Fruit fly (Drosophila melanogaster): Measurements from ENCODE around the gene Saf6.

Gene Saf6

dm6 chr2L:850727-851257, 35.0 kb upstream of the Saf6 start, which contains the start of gene drongo (continued):
- TF ChIP-seq dpn (GFP tag; optimal IDR thresholded peaks at IDR 0.05) (peak in 1 of 2 experiments; percentile 44), CG1832 (GFP tag; optimal IDR thresholded peaks at IDR 0.05) (no peak), Gug (GFP tag; IDR thresholded peaks at IDR 0.05) (peak; percentile 18; the same call in 1 of the 4 replicates), abd-A (tag; optimal IDR thresholded peaks at IDR 0.05) (peak; percentile 50), CG10321 (GFP tag; IDR thresholded peaks at IDR 0.05) (no peak), CG14710 (tag; optimal IDR thresholded peaks at IDR 0.05) (peak; percentile 51), nmo (GFP tag; optimal IDR thresholded peaks at IDR 0.05) (peak; percentile 63), CG10274 (GFP tag; optimal IDR thresholded peaks at IDR 0.05) (no peak), tin (GFP tag; optimal IDR thresholded peaks at IDR 0.05) (no peak), stc (GFP tag; IDR thresholded peaks at IDR 0.05) (no peak; the same call in 1 of the 2 replicates), phol (tag; optimal IDR thresholded peaks at IDR 0.05) (peak; percentile 37), CG10366 (GFP tag; IDR thresholded peaks at IDR 0.05) (no peak), Mrtf (GFP tag; IDR thresholded peaks at IDR 0.05) (no peak), CG17385 (GFP tag; optimal IDR thresholded peaks at IDR 0.05) (peak; percentile 60), CG6854 (GFP tag; optimal IDR thresholded peaks at IDR 0.05) (no peak), CG9437 (GFP tag; optimal IDR thresholded peaks at IDR 0.05) (peak; percentile 28), CG5180 (GFP tag; optimal IDR thresholded peaks at IDR 0.05) (peak; percentile 28), CHES-1-like (GFP tag; optimal IDR thresholded peaks at IDR 0.05) (peak; percentile 67), caup (GFP tag; optimal IDR thresholded peaks at IDR 0.05; ENCODE audit: severe bottlenecking) (peak; percentile 55), tgo (GFP tag; IDR thresholded peaks at IDR 0.05) (no peak), gfzf (GFP tag; optimal IDR thresholded peaks at IDR 0.05) (peak; percentile 100), dati (GFP tag; IDR thresholded peaks at IDR 0.05) (no peak), Mad (GFP tag; optimal IDR thresholded peaks at IDR 0.05) (no peak), lilli (GFP tag; optimal IDR thresholded peaks at IDR 0.05) (peak; percentile 33), Lhr (GFP tag; optimal IDR thresholded peaks at IDR 0.05) (peak; percentile 87), cas (GFP tag; IDR thresholded peaks at IDR 0.05) (no peak), ftz-f1 (GFP tag; optimal IDR thresholded peaks at IDR 0.05) (peak; percentile 9), maf-S (GFP tag; optimal IDR thresholded peaks at IDR 0.05) (no peak), sens-2 (GFP tag; IDR thresholded peaks at IDR 0.05) (no peak), Hand (GFP tag; optimal IDR thresholded peaks at IDR 0.05) (peak; percentile 61), CG14441 (GFP tag; IDR thresholded peaks at IDR 0.05) (peak; percentile 32; the same call in 1 of the 2 replicates), pros (GFP tag; optimal IDR thresholded peaks at IDR 0.05) (peak; percentile 42), TFAM (GFP tag; optimal IDR thresholded peaks at IDR 0.05) (no peak), D19B (GFP tag; optimal IDR thresholded peaks at IDR 0.05) (no peak), CG13287 (GFP tag; IDR thresholded peaks at IDR 0.05; ENCODE audit: partially characterized antibody) (peak; percentile 53; the same call in 1 of the 2 replicates), Spps (tag; optimal IDR thresholded peaks at IDR 0.05) (no peak), gce (GFP tag; IDR thresholded peaks at IDR 0.05) (no peak), CG12769 (tag; optimal IDR thresholded peaks at IDR 0.05) (peak; percentile 69), wek (GFP tag; optimal IDR thresholded peaks at IDR 0.05) (peak; percentile 41), tup (GFP tag; optimal IDR thresholded peaks at IDR 0.05) (no peak), sima (GFP tag; optimal IDR thresholded peaks at IDR 0.05) (no peak), ham (GFP tag; IDR thresholded peaks at IDR 0.05) (no peak), Camta (GFP tag; optimal IDR thresholded peaks at IDR 0.05) (no peak), ash1 (GFP tag; optimal IDR thresholded peaks at IDR 0.05) (peak; percentile 37), dan (GFP tag; IDR thresholded peaks at IDR 0.05) (no peak), Dp (GFP tag; optimal IDR thresholded peaks at IDR 0.05) (peak; percentile 95), fd96Cb (tag; optimal IDR thresholded peaks at IDR 0.05) (no peak), slp2 (GFP tag; optimal IDR thresholded peaks at IDR 0.05) (no peak), CG7745 (tag; optimal IDR thresholded peaks at IDR 0.05) (no peak), CG8765 (GFP tag; IDR thresholded peaks at IDR 0.05) (no peak)
